Fruit fly (Drosophila melanogaster) whole organism, embryonic: ENCODE data around the gene Pgant2.
"Not testable (repeated sequence)": the region's sequence is repeated elsewhere in the genome, so short reads cannot be mapped to it uniquely, and the experiment has no call there.

Experiments used
- Blimp-1 ChIP-seq: fragments of 200-800 bp; sonication (Bioruptor generic); optimal IDR thresholded peaks from 3 replicates; lab custom pipeline; 2018; ENCODE audit warnings: missing biosample characterization, missing genetic modification characterization, mild to moderate bottlenecking, moderate library complexity, missing genetic modification reagents
- CG1529 ChIP-seq: fragments of 200-800 bp; sonication (Bioruptor generic); optimal IDR thresholded peaks from 3 replicates; lab custom pipeline; 2018; ENCODE audit warnings: missing biosample characterization, missing genetic modification characterization
- CG4282 ChIP-seq: fragments of 200-800 bp; sonication (Bioruptor generic); optimal IDR thresholded peaks from 2 replicates; lab custom pipeline; 2016; ENCODE audit warnings: missing biosample characterization, missing genetic modification characterization
- h ChIP-seq: fragments of >200 bp; optimal IDR thresholded peaks from 2 replicates; lab custom pipeline; 2017

dm6 chr2L:3388396-3388795, 38.1 kb downstream of the Pgant2 start, which contains the start of gene CG42460:
- TF ChIP-seq h (lab: Kevin White, UChicago); CG1529 (GFP tag; lab: Kevin White, UChicago); CG4282 (GFP tag; lab: Kevin White, UChicago); Blimp-1 (GFP tag; lab: Kevin White, UChicago): not testable (repeated sequence)
